Worm (Caenorhabditis elegans): ENCODE data around the gene paf-2.
A peak's percentile ranks its signal among the peaks of the same experiment; 100 is the strongest.

paf-2 gene

ce11 chrX:4294957-4295356, 2.6 kb downstream of the paf-2 start:
- no peak for TF ChIP-seq daf-16 (GFP tag; optimal IDR thresholded peaks at IDR 0.05)
- TF ChIP-seq daf-16 (tag; optimal IDR thresholded peaks at IDR 0.05): peak; percentile 48
- TF ChIP-seq dmd-6 (GFP tag; IDR thresholded peaks at IDR 0.05): peak; percentile 9; the same call in 1 of the 2 replicates
- TF ChIP-seq mep-1 (tag; optimal IDR thresholded peaks at IDR 0.05): peak; percentile 32
- peak; percentile 28 for TF ChIP-seq nhr-28 (tag; optimal IDR thresholded peaks at IDR 0.05)
- peak; percentile 27 for TF ChIP-seq fkh-10 (GFP tag; optimal IDR thresholded peaks at IDR 0.05)
- TF ChIP-seq unc-39 (tag; optimal IDR thresholded peaks at IDR 0.05): no peak
- TF ChIP-seq hlh-11 (tag; optimal IDR thresholded peaks at IDR 0.05): peak; percentile 41
- no peak for TF ChIP-seq F44E2.7 (GFP tag; IDR thresholded peaks at IDR 0.05)

ce11 chrX:4289805-4290204, 7.7 kb downstream of the paf-2 start:
- TF ChIP-seq aha-1 (tag) (peak; percentile 74), daf-16 (GFP tag; optimal IDR thresholded peaks at IDR 0.05) (no peak), daf-16 (tag; optimal IDR thresholded peaks at IDR 0.05) (no peak), dmd-9 (GFP tag; IDR thresholded peaks at IDR 0.05) (no peak), unc-62 (GFP tag; optimal IDR thresholded peaks at IDR 0.05 in 1 of 2) (peak in 1 of 2 experiments; percentile 57), unc-62 (tag; optimal IDR thresholded peaks at IDR 0.05) (no peak), nhr-102 (tag; optimal IDR thresholded peaks at IDR 0.05) (no peak), daf-8 (GFP tag; IDR thresholded peaks at IDR 0.05) (no peak), jun-1 (tag; optimal IDR thresholded peaks at IDR 0.05) (no peak)

- TF ChIP-seq hlh-30 (tag; optimal IDR thresholded peaks at IDR 0.05; ENCODE audit: insufficient read depth) (peak; percentile 14), fkh-10 (GFP tag; optimal IDR thresholded peaks at IDR 0.05) (peak; percentile 83), nhr-6 (tag; optimal IDR thresholded peaks at IDR 0.05) (no peak), ces-1 (GFP tag; optimal IDR thresholded peaks at IDR 0.05) (peak; percentile 67), lsy-2 (tag; optimal IDR thresholded peaks at IDR 0.05) (peak in 1 of 2 experiments; percentile 19), ctbp-1 (GFP tag; IDR thresholded peaks at IDR 0.05) (0 out of 2 replicates have a peak, but pooled peaks have one; percentile 46)
Observed at ce11 chrX:4285669-4286174, 11.8 kb downstream of the paf-2 start, which contains the start of gene cka-2. Gene cka-2, plus strand, starts transcription at chrX:4286124.

ce11 chrX:4284470-4284869, 13.1 kb downstream of the paf-2 start:
- TF ChIP-seq nhr-6 (tag; optimal IDR thresholded peaks at IDR 0.05) (no peak), pqm-1 (tag; optimal IDR thresholded peaks at IDR 0.05) (peak; percentile 12), daf-16 (GFP tag; optimal IDR thresholded peaks at IDR 0.05) (no peak), daf-16 (tag; optimal IDR thresholded peaks at IDR 0.05) (peak; percentile 76), nhr-28 (tag; optimal IDR thresholded peaks at IDR 0.05) (peak; percentile 84), nhr-77 (tag; optimal IDR thresholded peaks at IDR 0.05) (peak; percentile 16), hlh-11 (tag; optimal IDR thresholded peaks at IDR 0.05) (peak; percentile 47), lin-1 (GFP tag; IDR thresholded peaks at IDR 0.05) (peak; percentile 27; the same call in 1 of the 2 replicates), lin-38 (GFP tag; IDR thresholded peaks at IDR 0.05) (no peak), dmd-6 (GFP tag; IDR thresholded peaks at IDR 0.05) (peak; percentile 56)

- TF ChIP-seq hif-1 (tag; optimal IDR thresholded peaks at IDR 0.05): no peak
- no peak for TF ChIP-seq nhr-42 (GFP tag; IDR thresholded peaks at IDR 0.05)
- no peak for TF ChIP-seq ZK546.5 (tag; optimal IDR thresholded peaks at IDR 0.05)
- no peak for TF ChIP-seq zip-2 (tag; optimal IDR thresholded peaks at IDR 0.05)
- no peak for TF ChIP-seq jun-1 (tag; optimal IDR thresholded peaks at IDR 0.05)
- peak; percentile 52 for TF ChIP-seq pqm-1 (tag; optimal IDR thresholded peaks at IDR 0.05)
- TF ChIP-seq dmd-6 (GFP tag; IDR thresholded peaks at IDR 0.05): no peak
- no peak for TF ChIP-seq F10B5.3 (tag; optimal IDR thresholded peaks at IDR 0.05)
- no peak for TF ChIP-seq lin-29 (GFP tag; IDR thresholded peaks at IDR 0.05)
- no peak for TF ChIP-seq hlh-30 (tag; optimal IDR thresholded peaks at IDR 0.05; ENCODE audit: insufficient read depth)
- TF ChIP-seq zfp-3 (GFP tag; conservative IDR thresholded peaks at IDR 0.05): no peak
- no peak for TF ChIP-seq sdz-12 (GFP tag; optimal IDR thresholded peaks at IDR 0.05)
- no peak for TF ChIP-seq nhr-111 (GFP tag; optimal IDR thresholded peaks at IDR 0.05)
- no peak for TF ChIP-seq spr-1 (tag; optimal IDR thresholded peaks at IDR 0.05)
- peak; percentile 56 for TF ChIP-seq nhr-6 (tag; optimal IDR thresholded peaks at IDR 0.05)
- TF ChIP-seq unc-130 (GFP tag; optimal IDR thresholded peaks at IDR 0.05): no peak
- TF ChIP-seq dpl-1 (GFP tag; optimal IDR thresholded peaks at IDR 0.05): no peak
- TF ChIP-seq set-16 (GFP tag; IDR thresholded peaks at IDR 0.05): no peak
- no peak for TF ChIP-seq madf-9 (GFP tag; conservative IDR thresholded peaks at IDR 0.05)
- no peak for TF ChIP-seq vab-7 (GFP tag; IDR thresholded peaks at IDR 0.05)
- no peak for TF ChIP-seq mxl-2 (GFP tag; conservative IDR thresholded peaks at IDR 0.05)
- no peak for TF ChIP-seq ceh-62 (tag; optimal IDR thresholded peaks at IDR 0.05)
- no peak for TF ChIP-seq zip-11 (GFP tag; IDR thresholded peaks at IDR 0.05)
Observed at ce11 chrX:4283989-4284388, 13.6 kb downstream of the paf-2 start, which contains the start of gene ets-10. Gene ets-10, plus strand, starts transcription at chrX:4284189.

All from whole organism, L4 larva.